Fruit fly (Drosophila melanogaster): Measurements from ENCODE around the gene CG5196.

CG5196 gene

dm6 chr3R:12413274-12413958 lies 5.3 kb downstream of the CG5196 start, which contains the start of the genes Dip-C and pps:
Gene Dip-C (minus strand): TSS chr3R:12413759.
Gene pps (plus strand): TSS chr3R:12413828.
- TF ChIP-seq dmrt93B (GFP tag; optimal IDR thresholded peaks at IDR 0.05) = no peak
- TF ChIP-seq psq (GFP tag; optimal IDR thresholded peaks at IDR 0.05) = peak; percentile 4
- no peak for TF ChIP-seq br (GFP tag; optimal IDR thresholded peaks at IDR 0.05)
- TF ChIP-seq dsf (GFP tag; optimal IDR thresholded peaks at IDR 0.05; ENCODE audit: borderline replicate concordance) = no peak
- TF ChIP-seq Rel (GFP tag; optimal IDR thresholded peaks at IDR 0.05) = no peak
- peak; percentile 83 for TF ChIP-seq Rel (tag; optimal IDR thresholded peaks at IDR 0.05)
- peak; percentile 26 for TF ChIP-seq Sp1 (GFP tag; optimal IDR thresholded peaks at IDR 0.05)
- TF ChIP-seq N (GFP tag; optimal IDR thresholded peaks at IDR 0.05) = no peak
- TF ChIP-seq lola (GFP tag; optimal IDR thresholded peaks at IDR 0.05) = no peak

- TF ChIP-seq Hr83 (GFP tag; optimal IDR thresholded peaks at IDR 0.05; ENCODE audit: poor library complexity, severe bottlenecking) (peak; percentile 56), Sp1 (GFP tag; optimal IDR thresholded peaks at IDR 0.05) (no peak)
These were observed 14.4 kb downstream of the CG5196 start, which contains the start of the genes Scgbeta and CG17202 for dm6 chr3R:12422379-12422975. Gene Scgbeta (minus strand): TSS chr3R:12422429. Gene CG17202 (plus strand): TSS chr3R:12422768.

DNA sequence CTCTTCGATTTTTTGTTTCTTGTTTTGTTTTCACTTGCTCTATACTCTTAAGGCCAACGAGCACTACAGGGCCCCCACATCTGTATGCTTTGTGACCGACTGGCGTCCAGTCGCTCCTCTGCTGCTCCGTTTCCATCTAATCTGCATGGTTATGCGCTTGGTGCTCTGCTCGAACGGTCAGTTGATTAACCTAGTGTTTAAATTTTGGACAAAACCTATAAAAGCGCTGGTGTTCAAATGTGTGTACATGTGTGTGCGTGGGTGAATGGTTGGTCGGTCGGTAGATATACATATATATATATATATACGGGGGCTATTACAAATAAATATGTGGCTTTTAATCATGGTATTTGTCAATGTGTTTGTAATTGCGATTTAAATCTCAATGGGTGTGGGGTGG lies 15.9 kb downstream of the CG5196 start:
- TF ChIP-seq rgr (GFP tag; optimal IDR thresholded peaks at IDR 0.05) (peak; percentile 97), fru (GFP tag; optimal IDR thresholded peaks at IDR 0.05) (no peak)

DNA sequence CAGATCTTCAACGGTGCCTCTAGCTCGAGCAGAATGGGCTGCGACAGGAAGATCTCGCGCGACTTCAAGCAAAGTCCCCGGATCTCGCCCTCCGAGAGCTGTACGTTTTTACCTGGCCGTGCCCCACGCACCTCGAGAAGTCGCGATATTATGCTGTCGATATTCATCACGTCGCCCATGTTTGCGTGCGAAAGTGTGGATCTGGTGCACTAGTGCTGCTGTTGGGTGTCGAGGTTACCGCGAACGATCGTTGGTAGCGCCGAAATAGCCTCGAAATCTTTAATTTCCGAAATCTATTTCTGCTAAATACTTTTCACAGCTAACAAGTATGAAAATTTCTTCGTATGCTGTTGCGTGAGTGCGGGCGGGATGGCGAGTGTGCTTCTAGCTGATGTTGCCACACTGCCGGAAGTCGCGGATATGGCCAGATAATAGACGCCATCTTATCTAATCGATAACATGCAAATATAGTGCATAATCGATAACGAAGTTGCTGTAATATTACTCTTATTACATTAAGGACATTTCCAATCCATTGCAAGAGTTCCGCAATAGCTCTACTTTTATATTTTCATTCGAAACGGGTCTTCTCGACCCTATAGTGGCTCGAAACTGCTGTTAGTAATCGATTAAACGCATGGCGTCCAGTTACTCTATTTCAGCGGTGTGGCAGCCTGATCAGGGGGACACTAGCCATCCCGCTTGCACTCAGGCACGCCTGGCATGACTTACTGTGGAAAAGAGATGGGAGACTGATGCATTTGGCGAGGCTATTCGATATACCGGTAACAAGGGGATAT lies 17.6 kb downstream of the CG5196 start, which contains the start of gene Pp1-87B:
Gene Pp1-87B (minus strand): TSS at position 408 of the 800 bp plus-strand sequence.
- TF ChIP-seq Sp1 (GFP tag; optimal IDR thresholded peaks at IDR 0.05) = peak; percentile 38
- TF ChIP-seq psq (GFP tag; optimal IDR thresholded peaks at IDR 0.05) = peak; percentile 6
- peak; percentile 4 for TF ChIP-seq ey (GFP tag; optimal IDR thresholded peaks at IDR 0.05)
- TF ChIP-seq sage (GFP tag; optimal IDR thresholded peaks at IDR 0.05) = no peak
- TF ChIP-seq GATAd (GFP tag; optimal IDR thresholded peaks at IDR 0.05) = no peak
- TF ChIP-seq CG32264 (GFP tag; optimal IDR thresholded peaks at IDR 0.05) = no peak
- TF ChIP-seq CrebA (GFP tag; optimal IDR thresholded peaks at IDR 0.05; ENCODE audit: borderline replicate concordance) = no peak
- TF ChIP-seq lola (GFP tag; optimal IDR thresholded peaks at IDR 0.05) = no peak
- peak; percentile 38 for TF ChIP-seq CG9705 (GFP tag; optimal IDR thresholded peaks at IDR 0.05)
- TF ChIP-seq Rel (GFP tag; optimal IDR thresholded peaks at IDR 0.05) = no peak
- TF ChIP-seq Rel (tag; optimal IDR thresholded peaks at IDR 0.05) = peak; percentile 28
- TF ChIP-seq OdsH (GFP tag; optimal IDR thresholded peaks at IDR 0.05) = no peak
- no peak for TF ChIP-seq jim (GFP tag; optimal IDR thresholded peaks at IDR 0.05)
- no peak for TF ChIP-seq dl (GFP tag; optimal IDR thresholded peaks at IDR 0.05; ENCODE audit: insufficient read depth in 1 of 2, partially characterized antibody in 2 of 2)
- TF ChIP-seq HLH106 (tag; optimal IDR thresholded peaks at IDR 0.05) = peak; percentile 24
- no peak for TF ChIP-seq sv (GFP tag; optimal IDR thresholded peaks at IDR 0.05)
- TF ChIP-seq Myc (optimal IDR thresholded peaks at IDR 0.05) = peak; percentile 83
- TF ChIP-seq Hr83 (GFP tag; optimal IDR thresholded peaks at IDR 0.05; ENCODE audit: poor library complexity, severe bottlenecking) = no peak
- TF ChIP-seq h (GFP tag; optimal IDR thresholded peaks at IDR 0.05) = no peak

DNA sequence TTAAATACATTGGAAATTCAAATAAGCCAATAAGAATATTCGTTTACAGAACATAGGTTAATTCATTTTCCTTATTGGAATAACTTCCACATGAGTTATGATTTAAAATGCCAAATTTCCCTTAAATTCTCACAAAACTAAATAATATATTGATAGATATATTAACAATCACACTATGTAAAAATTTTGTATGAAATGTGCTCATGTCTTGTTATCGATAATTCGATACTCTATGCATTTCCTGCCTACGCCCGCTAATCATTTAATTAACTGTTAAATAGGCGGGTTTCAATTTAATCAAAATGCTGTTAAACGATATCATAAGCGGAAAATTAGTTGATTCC lies 18.2 kb downstream of the CG5196 start, which contains the start of gene NANS:
Gene NANS (plus strand): TSS at position 269 of the 344 bp plus-strand sequence.
- TF ChIP-seq jim (GFP tag; optimal IDR thresholded peaks at IDR 0.05) = no peak

- no peak for TF ChIP-seq psq (GFP tag; optimal IDR thresholded peaks at IDR 0.05)
- TF ChIP-seq Rel (GFP tag; optimal IDR thresholded peaks at IDR 0.05) = no peak
- peak; percentile 66 for TF ChIP-seq Rel (tag; optimal IDR thresholded peaks at IDR 0.05)
- no peak for TF ChIP-seq foxo (GFP tag; optimal IDR thresholded peaks at IDR 0.05)
These were observed 21.0 kb downstream of the CG5196 start, which contains the start of the genes CG5641 and CG5245 for dm6 chr3R:12429120-12429610. Gene CG5641 (minus strand): TSS chr3R:12429282. Gene CG5245 (plus strand): TSS chr3R:12429560.
